Fruit fly (Drosophila melanogaster): ENCODE data around the gene lectin-24A.

The lectin-24A gene

dm6 chr2L:3719414-3719959 lies 1.9 kb upstream of the lectin-24A start:
- TF ChIP-seq Sin3A (optimal IDR thresholded peaks at IDR 0.05) (no peak), psq (optimal IDR thresholded peaks at IDR 0.05) (no peak), h (optimal IDR thresholded peaks at IDR 0.05) (no peak), Myc (optimal IDR thresholded peaks at IDR 0.05) (no peak), insv (optimal IDR thresholded peaks at IDR 0.05) (no peak), ttk (optimal IDR thresholded peaks at IDR 0.05) (no peak)

- TF ChIP-seq Sin3A (optimal IDR thresholded peaks at IDR 0.05) (no peak), Myc (optimal IDR thresholded peaks at IDR 0.05) (no peak), psq (optimal IDR thresholded peaks at IDR 0.05) (no peak), insv (optimal IDR thresholded peaks at IDR 0.05) (no peak), ttk (optimal IDR thresholded peaks at IDR 0.05) (no peak), h (optimal IDR thresholded peaks at IDR 0.05) (no peak)
Measured at dm6 chr2L:3713545-3714156, 3.9 kb downstream of the lectin-24A start.

- no peak for TF ChIP-seq psq (optimal IDR thresholded peaks at IDR 0.05)
- TF ChIP-seq Sin3A (optimal IDR thresholded peaks at IDR 0.05) = no peak
Measured at dm6 chr2L:3712949-3713416, 4.6 kb downstream of the lectin-24A start, which contains the start of the genes CG31955 and CG2818. Gene CG31955, minus strand, starts transcription at chr2L:3713105. Gene CG2818, plus strand, starts transcription at chr2L:3713360.

- TF ChIP-seq insv (optimal IDR thresholded peaks at IDR 0.05) (no peak), psq (optimal IDR thresholded peaks at IDR 0.05) (no peak), Myc (optimal IDR thresholded peaks at IDR 0.05) (no peak), ttk (optimal IDR thresholded peaks at IDR 0.05) (no peak), h (optimal IDR thresholded peaks at IDR 0.05) (no peak), Sin3A (optimal IDR thresholded peaks at IDR 0.05) (no peak)
Measured at dm6 chr2L:3711665-3712064, 5.9 kb downstream of the lectin-24A start, which contains the start of gene cutlet. Gene cutlet, minus strand, starts transcription at chr2L:3711748.

dm6 chr2L:3706963-3707362 lies 10.6 kb downstream of the lectin-24A start, which contains the start of gene CG31777:
Gene CG31777, minus strand, starts transcription at chr2L:3707063.
- no peak for TF ChIP-seq ttk (optimal IDR thresholded peaks at IDR 0.05)
- TF ChIP-seq Myc (optimal IDR thresholded peaks at IDR 0.05) = no peak
- TF ChIP-seq Sin3A (optimal IDR thresholded peaks at IDR 0.05) = no peak
- no peak for TF ChIP-seq h (optimal IDR thresholded peaks at IDR 0.05)
- TF ChIP-seq psq (optimal IDR thresholded peaks at IDR 0.05) = no peak
- TF ChIP-seq insv (optimal IDR thresholded peaks at IDR 0.05) = no peak

- no peak for TF ChIP-seq insv (optimal IDR thresholded peaks at IDR 0.05)
- no peak for TF ChIP-seq Sin3A (optimal IDR thresholded peaks at IDR 0.05)
Measured at dm6 chr2L:3705438-3705921, 12.1 kb downstream of the lectin-24A start, which contains the start of gene CG31778. Gene CG31778, minus strand, starts transcription at chr2L:3705488.

- TF ChIP-seq h (optimal IDR thresholded peaks at IDR 0.05) = no peak
Measured at dm6 chr2L:3703260-3703659, 14.3 kb downstream of the lectin-24A start, which contains the start of gene CG2816. Gene CG2816, plus strand, starts transcription at chr2L:3703659.

- no peak for TF ChIP-seq Myc (optimal IDR thresholded peaks at IDR 0.05)
- no peak for TF ChIP-seq psq (optimal IDR thresholded peaks at IDR 0.05)
- TF ChIP-seq insv (optimal IDR thresholded peaks at IDR 0.05) = no peak
Measured at dm6 chr2L:3701526-3701925, 16.0 kb downstream of the lectin-24A start, which contains the start of gene CG43145. Gene CG43145, plus strand, starts transcription at chr2L:3701826.

dm6 chr2L:3700990-3701389 lies 16.6 kb downstream of the lectin-24A start, which contains the start of gene CG42467:
Gene CG42467, plus strand, starts transcription at chr2L:3701290.
- no peak for TF ChIP-seq psq (optimal IDR thresholded peaks at IDR 0.05)
- no peak for TF ChIP-seq Myc (optimal IDR thresholded peaks at IDR 0.05)
- no peak for TF ChIP-seq Sin3A (optimal IDR thresholded peaks at IDR 0.05)
- no peak for TF ChIP-seq ttk (optimal IDR thresholded peaks at IDR 0.05)
- no peak for TF ChIP-seq h (optimal IDR thresholded peaks at IDR 0.05)
- no peak for TF ChIP-seq insv (optimal IDR thresholded peaks at IDR 0.05)

- TF ChIP-seq psq (optimal IDR thresholded peaks at IDR 0.05) = no peak
- no peak for TF ChIP-seq Sin3A (optimal IDR thresholded peaks at IDR 0.05)
- no peak for TF ChIP-seq ttk (optimal IDR thresholded peaks at IDR 0.05)
- TF ChIP-seq h (optimal IDR thresholded peaks at IDR 0.05) = no peak
Measured at dm6 chr2L:3700374-3700773, 17.2 kb downstream of the lectin-24A start, which contains the start of gene Sfp24C1. Gene Sfp24C1, plus strand, starts transcription at chr2L:3700674.

- no peak for TF ChIP-seq h (optimal IDR thresholded peaks at IDR 0.05)
- no peak for TF ChIP-seq psq (optimal IDR thresholded peaks at IDR 0.05)
- TF ChIP-seq ttk (optimal IDR thresholded peaks at IDR 0.05) = no peak
- TF ChIP-seq Sin3A (optimal IDR thresholded peaks at IDR 0.05) = no peak
- TF ChIP-seq insv (optimal IDR thresholded peaks at IDR 0.05) = no peak
- no peak for TF ChIP-seq Myc (optimal IDR thresholded peaks at IDR 0.05)
Measured at dm6 chr2L:3699895-3700294, 17.7 kb downstream of the lectin-24A start, which contains the start of gene CG42465. Gene CG42465, plus strand, starts transcription at chr2L:3700195.

- TF ChIP-seq ttk (optimal IDR thresholded peaks at IDR 0.05) (no peak), insv (optimal IDR thresholded peaks at IDR 0.05) (no peak), Sin3A (optimal IDR thresholded peaks at IDR 0.05) (no peak), h (optimal IDR thresholded peaks at IDR 0.05) (no peak), Myc (optimal IDR thresholded peaks at IDR 0.05) (no peak), psq (optimal IDR thresholded peaks at IDR 0.05) (no peak)
Measured at dm6 chr2L:3698992-3699514, 18.5 kb downstream of the lectin-24A start, which contains the start of the genes CG10031 and CG42464. Gene CG10031, minus strand, starts transcription at chr2L:3699092. Gene CG42464, plus strand, starts transcription at chr2L:3699464.
